Worm (Caenorhabditis elegans) whole organism, young adult: Measurements from ENCODE around the gene F18E3.13.

ENCODE experiments used
- C17E4.6 ChIP-seq: fragments of 200-800 bp; sonication (Bioruptor generic); IDR thresholded peaks from 2 replicates; pipeline ENCODE4 v1.3.6; 2022; ENCODE audit warnings: missing genetic modification reagents, missing genetic modification characterization, missing compliant biosample characterization
- akir-1 ChIP-seq: fragments of 200-800 bp; sonication (Bioruptor generic); optimal IDR thresholded peaks from 2 replicates; lab custom pipeline; 2018; ENCODE audit warnings: mild to moderate bottlenecking, missing genetic modification characterization, moderate library complexity, missing compliant biosample characterization
- dpl-1 ChIP-seq: fragments of 150-350 bp; optimal IDR thresholded peaks from 2 replicates; lab custom pipeline; 2014; ENCODE audit warnings: missing biosample characterization, missing genetic modification reagents, missing genetic modification characterization
- ets-4 ChIP-seq: fragments of 200-800 bp; sonication (Bioruptor generic); optimal IDR thresholded peaks from 2 replicates; lab custom pipeline; 2018; ENCODE audit warnings: mild to moderate bottlenecking, missing genetic modification characterization, missing compliant biosample characterization
- fkh-3 ChIP-seq: sonication (generic microtip); optimal IDR thresholded peaks from 2 replicates; lab custom pipeline; 2016; ENCODE audit warnings: mild to moderate bottlenecking, missing genetic modification characterization, missing compliant biosample characterization
- hrde-1 ChIP-seq: sonication (generic microtip); optimal IDR thresholded peaks from 2 replicates; lab custom pipeline; 2016; ENCODE audit warnings: missing genetic modification characterization, mild to moderate bottlenecking, missing compliant biosample characterization, moderate library complexity, missing genotype, missing genetic modification reagents, borderline replicate concordance
- lag-1 ChIP-seq: fragments of 200-800 bp; sonication (Bioruptor generic); IDR thresholded peaks from 2 replicates; pipeline ENCODE4 v1.3.6; 2022; ENCODE audit warnings: missing genetic modification reagents, missing genetic modification characterization, missing compliant biosample characterization
- lir-1 ChIP-seq: fragments of 200-800 bp; sonication (Bioruptor generic); conservative IDR thresholded peaks from 2 replicates; pipeline ENCODE4 v1.3.6; 2022; ENCODE audit warnings: missing genetic modification reagents, missing genetic modification characterization, missing compliant biosample characterization
- mes-4 ChIP-seq: sonication (generic microtip); optimal IDR thresholded peaks from 2 replicates; lab custom pipeline; 2016; ENCODE audit warnings: missing genotype, missing genetic modification characterization, missing compliant biosample characterization
- mxl-1 ChIP-seq: sonication (generic microtip); optimal IDR thresholded peaks from 2 replicates; lab custom pipeline; 2016; ENCODE audit warnings: missing genetic modification characterization, missing compliant biosample characterization
- unc-130 ChIP-seq: sonication (generic microtip); optimal IDR thresholded peaks from 2 replicates; lab custom pipeline; 2016; ENCODE audit warnings: missing genetic modification reagents, missing genetic modification characterization, missing compliant biosample characterization
- unc-62 ChIP-seq: fragments of 150-350 bp; optimal IDR thresholded peaks from 2 replicates; lab custom pipeline; 2014; ENCODE audit warnings: missing biosample characterization, missing genetic modification reagents, missing genetic modification characterization

DNA sequence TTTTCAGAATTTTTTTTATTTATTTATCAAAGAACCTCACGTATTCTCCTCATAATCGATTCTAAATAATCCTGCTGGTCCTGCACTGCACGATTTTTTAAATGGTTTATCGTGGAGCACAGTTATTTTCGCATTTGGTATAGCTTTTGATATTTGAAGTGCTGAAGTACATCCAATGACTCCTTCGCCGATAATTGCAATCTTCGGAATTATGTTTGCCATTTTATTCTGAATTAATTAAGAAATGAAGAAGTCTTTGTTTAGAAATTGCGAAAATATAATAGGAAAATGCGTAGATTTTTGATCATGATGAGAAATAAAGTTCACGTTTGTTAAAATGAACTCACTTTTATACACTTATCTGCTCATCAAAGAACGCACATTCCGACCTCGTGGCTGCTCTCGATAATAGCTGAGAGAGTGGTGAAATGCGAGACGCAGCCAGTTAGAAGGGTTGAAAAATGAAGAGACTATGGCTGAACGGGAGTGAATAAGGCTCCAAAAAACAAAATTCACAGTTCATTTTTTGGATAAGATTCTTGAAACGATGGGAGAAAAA, 18.9 kb downstream of the F18E3.13 start:
- no peak for TF ChIP-seq fkh-3
- TF ChIP-seq hrde-1 (tag; lab: Kevin White, UChicago): no peak
- no peak for TF ChIP-seq ets-4 (GFP tag; lab: Kevin White, UChicago)
- no peak for TF ChIP-seq unc-62
- no peak for TF ChIP-seq dpl-1
- TF ChIP-seq unc-130 (GFP tag; lab: Kevin White, UChicago): no peak
- TF ChIP-seq mes-4: no peak
- TF ChIP-seq akir-1 (GFP tag; lab: Kevin White, UChicago): no peak
- no peak for TF ChIP-seq mxl-1 (tag; lab: Kevin White, UChicago)
- no peak for TF ChIP-seq C17E4.6 (GFP tag; lab: Robert Waterston, UW)
- no peak for TF ChIP-seq lir-1 (GFP tag; lab: Robert Waterston, UW)
- TF ChIP-seq lag-1 (GFP tag; lab: Robert Waterston, UW): no peak
